Fruit fly (Drosophila melanogaster) whole organism, embryonic: ENCODE measurements around the gene Nf-YC.

ENCODE experiments used
- B-H2 ChIP-seq: fragments of 200-800 bp; sonication (Bioruptor generic); optimal IDR thresholded peaks from 2 replicates; lab custom pipeline; 2018; ENCODE audit warnings: missing biosample characterization, mild to moderate bottlenecking, missing genetic modification characterization
- Bdp1 ChIP-seq: fragments of 200-800 bp; sonication (Bioruptor generic); optimal IDR thresholded peaks from 3 replicates; lab custom pipeline; 2016; ENCODE audit warnings: missing biosample characterization, missing genetic modification characterization
- CG1024 ChIP-seq: fragments of 200-800 bp; sonication (Bioruptor generic); IDR thresholded peaks from 2 replicates; pipeline ENCODE4 v1.3.6; 2022; ENCODE audit warnings: missing biosample characterization, missing genetic modification characterization
- CG11093 ChIP-seq: fragments of 200-800 bp; sonication (Bioruptor generic); IDR thresholded peaks from 3 replicates; pipeline ENCODE4 v1.3.6; 2022; ENCODE audit warnings: missing biosample characterization, missing genetic modification characterization
- CG12236 ChIP-seq: fragments of 200-800 bp; sonication (Bioruptor generic); optimal IDR thresholded peaks from 2 replicates; lab custom pipeline; 2016; ENCODE audit warnings: missing biosample characterization, missing genetic modification characterization
- CG12299 ChIP-seq: fragments of 200-800 bp; sonication (Bioruptor generic); optimal IDR thresholded peaks from 2 replicates; lab custom pipeline; 2018; ENCODE audit warnings: missing biosample characterization, mild to moderate bottlenecking, missing genetic modification characterization
- CG17829 ChIP-seq: fragments of 200-800 bp; optimal IDR thresholded peaks from 2 replicates; lab custom pipeline; 2019; ENCODE audit warnings: missing biosample characterization, mild to moderate bottlenecking, missing genetic modification characterization, moderate library complexity
- CG18262 ChIP-seq: fragments of 200-800 bp; optimal IDR thresholded peaks from 3 replicates; lab custom pipeline; 2019; ENCODE audit warnings: missing biosample characterization, mild to moderate bottlenecking, missing genetic modification characterization, moderate library complexity
- CG2116 ChIP-seq: fragments of 200-800 bp; sonication (Bioruptor generic); optimal IDR thresholded peaks from 3 replicates; lab custom pipeline; 2018; ENCODE audit warnings: missing biosample characterization, mild to moderate bottlenecking, missing genetic modification characterization
- CG2202 ChIP-seq: fragments of 200-800 bp; sonication (Bioruptor generic); optimal IDR thresholded peaks from 2 replicates; lab custom pipeline; 2018; ENCODE audit warnings: missing biosample characterization, mild to moderate bottlenecking, missing genetic modification characterization
- CG33213 ChIP-seq: fragments of 200-800 bp; sonication (Bioruptor generic); optimal IDR thresholded peaks from 3 replicates; lab custom pipeline; 2016; ENCODE audit warnings: missing biosample characterization, missing genetic modification characterization
- CG6654 ChIP-seq: fragments of 200-800 bp; sonication (Bioruptor generic); optimal IDR thresholded peaks from 2 replicates; lab custom pipeline; 2017; ENCODE audit warnings: missing biosample characterization, mild to moderate bottlenecking, missing genetic modification characterization
- CG7556 ChIP-seq: fragments of 200-800 bp; sonication (Bioruptor generic); optimal IDR thresholded peaks from 2 replicates; lab custom pipeline; 2017; ENCODE audit warnings: missing biosample characterization, mild to moderate bottlenecking, missing genetic modification characterization
- CG7786 ChIP-seq: fragments of 200-800 bp; sonication (Bioruptor generic); optimal IDR thresholded peaks from 2 replicates; lab custom pipeline; 2016; ENCODE audit warnings: missing biosample characterization, missing genetic modification characterization
- CG9876 ChIP-seq: fragments of 200-800 bp; sonication (Bioruptor generic); optimal IDR thresholded peaks from 2 replicates; lab custom pipeline; 2016; ENCODE audit warnings: missing biosample characterization, missing genetic modification characterization
- D19A ChIP-seq: fragments of 200-800 bp; optimal IDR thresholded peaks from 3 replicates; lab custom pipeline; 2019; ENCODE audit warnings: missing biosample characterization, mild to moderate bottlenecking, missing genetic modification characterization, moderate library complexity
- E2f2 ChIP-seq: fragments of 200-800 bp; sonication (Bioruptor generic); IDR thresholded peaks from 2 replicates; pipeline ENCODE4 v1.3.6; 2022; ENCODE audit warnings: missing biosample characterization, missing genetic modification characterization
- ERR ChIP-seq: fragments of 200-800 bp; sonication (Bioruptor generic); optimal IDR thresholded peaks from 2 replicates; lab custom pipeline; 2016; ENCODE audit warnings: missing biosample characterization, missing genetic modification characterization
- Fer1 ChIP-seq: fragments of 200-800 bp; sonication (Bioruptor generic); optimal IDR thresholded peaks from 2 replicates; lab custom pipeline; 2017; ENCODE audit warnings: missing biosample characterization, mild to moderate bottlenecking, missing genetic modification characterization
- HmgZ ChIP-seq: fragments of 200-800 bp; sonication (Bioruptor generic); optimal IDR thresholded peaks from 2 replicates; lab custom pipeline; 2018; ENCODE audit warnings: missing biosample characterization, mild to moderate bottlenecking, missing genetic modification characterization
- Max ChIP-seq: fragments of 200-800 bp; sonication (Bioruptor generic); optimal IDR thresholded peaks from 2 replicates; lab custom pipeline; 2016; ENCODE audit warnings: missing biosample characterization, mild to moderate bottlenecking, missing genetic modification characterization
- Meics ChIP-seq: fragments of 200-800 bp; sonication (Bioruptor generic); optimal IDR thresholded peaks from 2 replicates; lab custom pipeline; 2017; ENCODE audit warnings: missing biosample characterization, mild to moderate bottlenecking, missing genetic modification characterization
- NfI ChIP-seq: fragments of 200-800 bp; sonication (Bioruptor generic); optimal IDR thresholded peaks from 3 replicates; lab custom pipeline; 2018; ENCODE audit warnings: missing biosample characterization, mild to moderate bottlenecking, missing genetic modification characterization, moderate library complexity
- Optix ChIP-seq: fragments of 200-800 bp; sonication (Bioruptor generic); IDR thresholded peaks from 3 replicates; pipeline ENCODE4 v1.3.6; 2022; ENCODE audit warnings: missing biosample characterization, missing genetic modification characterization
- Poxn ChIP-seq: fragments of 200-800 bp; sonication (Bioruptor generic); IDR thresholded peaks from 2 replicates; pipeline ENCODE4 v1.3.6; 2022; ENCODE audit warnings: missing biosample characterization, missing genetic modification characterization
- TFAM ChIP-seq: fragments of 200-800 bp; sonication (Bioruptor generic); optimal IDR thresholded peaks from 2 replicates; lab custom pipeline; 2017; ENCODE audit warnings: missing biosample characterization, missing genetic modification characterization, inconsistent platforms
- Taf1 ChIP-seq: fragments of 200-800 bp; sonication (Bioruptor generic); IDR thresholded peaks from 2 replicates; pipeline ENCODE4 v1.3.6; 2022; ENCODE audit warnings: missing biosample characterization, missing genetic modification characterization
- Xrp1 ChIP-seq: fragments of 200-800 bp; sonication (Bioruptor generic); IDR thresholded peaks from 2 replicates; pipeline ENCODE4 v1.3.6; 2022; ENCODE audit warnings: missing biosample characterization, missing genetic modification characterization
- aop ChIP-seq: fragments of 200-800 bp; sonication (Bioruptor generic); IDR thresholded peaks from 2 replicates; pipeline ENCODE4 v1.3.6; 2022; ENCODE audit warnings: missing biosample characterization, missing genetic modification characterization
- bigmax ChIP-seq: fragments of 200-800 bp; sonication (Bioruptor generic); optimal IDR thresholded peaks from 2 replicates; lab custom pipeline; 2018; ENCODE audit warnings: missing biosample characterization, mild to moderate bottlenecking, missing genetic modification characterization
- caup ChIP-seq: fragments of 200-800 bp; sonication (Bioruptor generic); optimal IDR thresholded peaks from 3 replicates; lab custom pipeline; 2017; ENCODE audit warnings: missing biosample characterization, mild to moderate bottlenecking, missing genetic modification characterization, moderate library complexity; ENCODE audit not compliant: severe bottlenecking
- crol ChIP-seq: fragments of 200-800 bp; sonication (Bioruptor generic); IDR thresholded peaks from 2 replicates; pipeline ENCODE4 v1.3.6; 2022; ENCODE audit warnings: missing biosample characterization, missing genetic modification characterization
- crp ChIP-seq, 2 experiments: fragments of 200-800 bp; sonication (Bioruptor generic); optimal IDR thresholded peaks; 2 replicates in 1 of 2; 3 replicates in 1 of 2; lab custom pipeline; 2017; ENCODE audit warnings: missing biosample characterization in 2 of 2, missing genetic modification characterization in 2 of 2, mild to moderate bottlenecking in 1 of 2, moderate library complexity in 1 of 2
- da ChIP-seq: fragments of 200-800 bp; sonication (Bioruptor generic); optimal IDR thresholded peaks from 2 replicates; lab custom pipeline; 2016; ENCODE audit warnings: missing biosample characterization, missing genetic modification characterization
- dan ChIP-seq: fragments of 200-800 bp; sonication (Bioruptor generic); IDR thresholded peaks from 2 replicates; pipeline ENCODE4 v1.3.6; 2022; ENCODE audit warnings: missing biosample characterization, missing genetic modification characterization
- emc ChIP-seq: fragments of 200-800 bp; sonication (Bioruptor generic); optimal IDR thresholded peaks from 2 replicates; lab custom pipeline; 2016; ENCODE audit warnings: missing biosample characterization, missing genetic modification characterization
- exex ChIP-seq: fragments of 200-800 bp; sonication (Bioruptor generic); optimal IDR thresholded peaks from 4 replicates; lab custom pipeline; 2018; ENCODE audit warnings: missing biosample characterization, mild to moderate bottlenecking, missing genetic modification characterization, moderate library complexity
- fd3F ChIP-seq: fragments of 200-800 bp; sonication (Bioruptor generic); optimal IDR thresholded peaks from 2 replicates; lab custom pipeline; 2018; ENCODE audit warnings: missing biosample characterization, mild to moderate bottlenecking, missing genetic modification characterization, moderate library complexity
- gcm2 ChIP-seq: fragments of 200-800 bp; sonication (Bioruptor generic); optimal IDR thresholded peaks from 2 replicates; lab custom pipeline; 2016; ENCODE audit warnings: missing biosample characterization, missing genetic modification characterization
- gro ChIP-seq: fragments of 200-800 bp; sonication (Bioruptor generic); optimal IDR thresholded peaks from 2 replicates; lab custom pipeline; 2016; ENCODE audit warnings: missing biosample characterization, missing genetic modification characterization
- her ChIP-seq: fragments of 200-800 bp; sonication (Bioruptor generic); optimal IDR thresholded peaks from 2 replicates; lab custom pipeline; 2016; ENCODE audit warnings: missing biosample characterization, missing genetic modification characterization
- ind ChIP-seq: fragments of 200-800 bp; sonication (Bioruptor generic); optimal IDR thresholded peaks from 3 replicates; lab custom pipeline; 2016; ENCODE audit warnings: missing biosample characterization, missing genetic modification characterization
- luna ChIP-seq: fragments of 200-800 bp; sonication (Bioruptor generic); optimal IDR thresholded peaks from 2 replicates; lab custom pipeline; 2016; ENCODE audit warnings: missing biosample characterization, missing genetic modification characterization
- mam ChIP-seq: fragments of 200-800 bp; sonication (Bioruptor generic); optimal IDR thresholded peaks from 3 replicates; lab custom pipeline; 2016; ENCODE audit warnings: missing biosample characterization, missing genetic modification characterization
- p53 ChIP-seq: fragments of 200-800 bp; sonication (Bioruptor generic); optimal IDR thresholded peaks from 2 replicates; lab custom pipeline; 2016; ENCODE audit warnings: missing biosample characterization, missing genetic modification characterization
- pb ChIP-seq: fragments of 200-800 bp; sonication (Bioruptor generic); optimal IDR thresholded peaks from 3 replicates; lab custom pipeline; 2016; ENCODE audit warnings: missing biosample characterization, missing genetic modification characterization
- pita ChIP-seq: fragments of 200-800 bp; sonication (Bioruptor generic); optimal IDR thresholded peaks from 2 replicates; lab custom pipeline; 2017; ENCODE audit warnings: missing biosample characterization, mild to moderate bottlenecking, missing genetic modification characterization
- prd ChIP-seq, 3 experiments: fragments of >200 bp in 2 of 3; fragments of 200-800 bp in 1 of 3; sonication (Bioruptor generic) in 1 of 3; optimal IDR thresholded peaks in 2 of 3; IDR thresholded peaks in 1 of 3; 2 replicates in 2 of 3; 3 replicates in 1 of 3; pipeline versions ENCODE4 v1.3.6 to Lab custom; 2017 to 2022; ENCODE audit warnings: missing biosample characterization in 1 of 3, missing genetic modification characterization in 1 of 3
- psq ChIP-seq: fragments of 200-800 bp; sonication (Bioruptor generic); optimal IDR thresholded peaks from 2 replicates; lab custom pipeline; 2017; ENCODE audit warnings: missing biosample characterization, missing genetic modification characterization
- repo ChIP-seq: fragments of 200-800 bp; sonication (Bioruptor generic); optimal IDR thresholded peaks from 2 replicates; lab custom pipeline; 2016; ENCODE audit warnings: missing biosample characterization, missing genetic modification characterization
- slbo ChIP-seq: fragments of 200-800 bp; sonication (Bioruptor generic); IDR thresholded peaks from 2 replicates; pipeline ENCODE4 v1.3.6; 2022; ENCODE audit warnings: missing biosample characterization, missing genetic modification characterization
- tx ChIP-seq: fragments of 200-800 bp; sonication (Bioruptor generic); optimal IDR thresholded peaks from 2 replicates; lab custom pipeline; 2016; ENCODE audit warnings: missing biosample characterization, missing genetic modification characterization

The Nf-YC gene

DNA sequence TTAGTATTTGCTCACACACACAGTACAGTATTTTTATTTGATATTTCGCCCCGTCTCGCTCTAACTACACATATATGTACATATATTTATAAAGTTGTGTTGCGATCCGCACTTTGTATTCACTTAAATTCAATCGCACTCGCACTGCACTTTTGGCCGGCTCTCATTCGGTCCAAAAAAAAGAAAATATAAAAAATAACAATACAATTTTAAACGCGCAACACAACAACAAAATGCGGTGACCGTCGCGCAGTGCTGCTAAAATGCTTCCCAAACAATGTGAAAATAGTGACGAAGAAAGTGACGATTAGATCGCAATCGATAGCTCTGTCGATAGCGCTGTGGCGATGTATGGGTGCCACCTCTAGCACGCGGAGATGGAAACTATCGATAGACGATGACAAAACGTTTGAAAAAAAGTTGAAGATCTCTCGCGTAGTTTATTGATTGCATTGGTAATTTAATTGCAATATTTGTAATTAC is 17.4 kb downstream of the Nf-YC start, which contains the start of the genes C3G and pod1 (continued):
- TF ChIP-seq CG6654 (GFP tag; lab: Kevin White, UChicago) (no peak), Poxn (GFP tag; lab: Robert Waterston, UW) (no peak), E2f2 (GFP tag; lab: Robert Waterston, UW) (peak; percentile 78), CG7556 (GFP tag; lab: Kevin White, UChicago) (no peak), CG7786 (GFP tag; lab: Kevin White, UChicago) (peak; percentile 39), CG1024 (GFP tag; lab: Robert Waterston, UW) (no peak), Fer1 (peak; percentile 15), bigmax (no peak), gcm2 (GFP tag; lab: Kevin White, UChicago) (no peak), crp (GFP tag; optimal IDR thresholded peaks at IDR 0.05; lab: Kevin White, UChicago) (peak in 1 of 2 experiments; percentile 26), slbo (GFP tag; lab: Robert Waterston, UW) (peak; percentile 62), da (GFP tag; lab: Kevin White, UChicago) (no peak), CG9876 (no peak), psq (GFP tag; lab: Kevin White, UChicago) (peak; percentile 8), tx (GFP tag; lab: Kevin White, UChicago) (no peak), her (GFP tag; lab: Kevin White, UChicago) (peak; percentile 41), CG2116 (GFP tag; lab: Kevin White, UChicago) (peak; percentile 84), exex (tag; lab: Kevin White, UChicago) (peak; percentile 6), CG18262 (no peak), B-H2 (GFP tag; lab: Kevin White, UChicago) (peak; percentile 48), CG12236 (GFP tag; lab: Kevin White, UChicago) (no peak), Bdp1 (GFP tag; lab: Kevin White, UChicago) (peak; percentile 46), dan (GFP tag; lab: Robert Waterston, UW) (no peak), CG33213 (GFP tag; lab: Kevin White, UChicago) (peak; percentile 71), aop (GFP tag; lab: Robert Waterston, UW) (no peak), mam (GFP tag; lab: Kevin White, UChicago) (peak; percentile 68), gro (peak; percentile 71), p53 (GFP tag; lab: Kevin White, UChicago) (peak; percentile 40), Meics (GFP tag; lab: Kevin White, UChicago) (peak; percentile 77), crol (GFP tag; lab: Robert Waterston, UW) (no peak), ind (GFP tag; lab: Kevin White, UChicago) (peak; percentile 17), ERR (peak; percentile 6), D19A (tag; lab: Kevin White, UChicago) (no peak), Taf1 (GFP tag; lab: Robert Waterston, UW) (no peak), prd (optimal IDR thresholded peaks at IDR 0.05; lab: Kevin White, UChicago) (no peak), prd (GFP tag; IDR thresholded peaks at IDR 0.05; lab: Robert Waterston, UW) (no peak), pb (GFP tag; lab: Kevin White, UChicago) (peak; percentile 26), CG12299 (tag; lab: Kevin White, UChicago) (peak; percentile 39), TFAM (no peak), caup (peak; percentile 7), Max (GFP tag; lab: Kevin White, UChicago) (peak; percentile 50), CG11093 (GFP tag; lab: Robert Waterston, UW) (no peak), repo (peak; percentile 6), emc (GFP tag; lab: Kevin White, UChicago) (no peak), luna (GFP tag; lab: Kevin White, UChicago) (peak; percentile 16), Optix (GFP tag; lab: Robert Waterston, UW) (no peak), pita (no peak), NfI (no peak), CG17829 (tag; lab: Kevin White, UChicago) (peak; percentile 13), fd3F (GFP tag; lab: Kevin White, UChicago) (no peak), HmgZ (tag; lab: Kevin White, UChicago) (peak; percentile 75), CG2202 (tag; lab: Kevin White, UChicago) (no peak), Xrp1 (GFP tag; lab: Robert Waterston, UW) (no peak)
